Fruit fly (Drosophila melanogaster) whole organism, embryonic: Measurements from ENCODE around the gene CG17264.

Experiments
- ATbp ChIP-seq: fragments of 200-800 bp; sonication (Bioruptor generic); optimal IDR thresholded peaks from 2 replicates; lab custom pipeline; 2017; ENCODE audit warnings: missing biosample characterization, mild to moderate bottlenecking, missing genetic modification characterization, missing genetic modification reagents
- Atf3 ChIP-seq: fragments of 200-800 bp; sonication (Bioruptor generic); optimal IDR thresholded peaks from 3 replicates; lab custom pipeline; 2016; ENCODE audit warnings: missing biosample characterization, missing genetic modification characterization
- CG10267 ChIP-seq: fragments of 200-800 bp; sonication (Bioruptor generic); optimal IDR thresholded peaks from 2 replicates; lab custom pipeline; 2018; ENCODE audit warnings: missing biosample characterization, mild to moderate bottlenecking, missing genetic modification characterization, moderate library complexity
- CG10654 ChIP-seq: fragments of 200-800 bp; sonication (Bioruptor generic); optimal IDR thresholded peaks from 2 replicates; lab custom pipeline; 2016; ENCODE audit warnings: missing biosample characterization, missing genetic modification characterization
- CG11085 ChIP-seq: fragments of 200-800 bp; sonication (Bioruptor generic); IDR thresholded peaks from 2 replicates; pipeline ENCODE4 v1.3.6; 2022; ENCODE audit warnings: missing biosample characterization, missing genetic modification characterization
- CG12104 ChIP-seq: fragments of 200-800 bp; sonication (Bioruptor generic); optimal IDR thresholded peaks from 3 replicates; lab custom pipeline; 2016; ENCODE audit warnings: missing biosample characterization, missing genetic modification characterization
- CG13624 ChIP-seq: fragments of 200-800 bp; sonication (Bioruptor generic); optimal IDR thresholded peaks from 2 replicates; lab custom pipeline; 2016; ENCODE audit warnings: missing biosample characterization, missing genetic modification characterization
- CG15011 ChIP-seq: fragments of 200-800 bp; sonication (Bioruptor generic); optimal IDR thresholded peaks from 3 replicates; lab custom pipeline; 2018; ENCODE audit warnings: missing biosample characterization, mild to moderate bottlenecking, missing genetic modification characterization
- CG17912 ChIP-seq: fragments of 200-800 bp; sonication (Bioruptor generic); optimal IDR thresholded peaks from 2 replicates; lab custom pipeline; 2018; ENCODE audit warnings: missing biosample characterization, mild to moderate bottlenecking, missing genetic modification characterization
- CG1832 ChIP-seq: fragments of 200-800 bp; sonication (Bioruptor generic); optimal IDR thresholded peaks from 2 replicates; lab custom pipeline; 2017; ENCODE audit warnings: missing biosample characterization, mild to moderate bottlenecking, missing genetic modification characterization, inconsistent platforms
- CG2712 ChIP-seq: fragments of 200-800 bp; optimal IDR thresholded peaks from 3 replicates; lab custom pipeline; 2019; ENCODE audit warnings: missing biosample characterization, mild to moderate bottlenecking, missing genetic modification characterization, moderate library complexity
- CG3065 ChIP-seq: fragments of 200-800 bp; sonication (Bioruptor generic); optimal IDR thresholded peaks from 2 replicates; lab custom pipeline; 2016; ENCODE audit warnings: missing biosample characterization, missing genetic modification characterization
- CG31224 ChIP-seq: fragments of 200-800 bp; sonication (Bioruptor generic); IDR thresholded peaks from 2 replicates; pipeline ENCODE4 v1.3.6; 2022; ENCODE audit warnings: missing biosample characterization, missing genetic modification characterization
- CG3726 ChIP-seq: fragments of 200-800 bp; sonication (Bioruptor generic); IDR thresholded peaks from 3 replicates; pipeline ENCODE4, ENCODE4 v1.3.6; 2022; ENCODE audit warnings: missing biosample characterization, missing genetic modification characterization
- CG43689 ChIP-seq: fragments of 200-800 bp; sonication (Bioruptor generic); IDR thresholded peaks from 2 replicates; pipeline ENCODE4 v1.3.6; 2022; ENCODE audit warnings: missing biosample characterization, missing genetic modification characterization
- CG4404 ChIP-seq: fragments of 200-800 bp; sonication (Bioruptor generic); IDR thresholded peaks from 2 replicates; pipeline ENCODE4 v1.3.6; 2022; ENCODE audit warnings: missing biosample characterization, missing genetic modification characterization
- CG4854 ChIP-seq: fragments of 200-800 bp; sonication (Bioruptor generic); optimal IDR thresholded peaks from 2 replicates; lab custom pipeline; 2016; ENCODE audit warnings: missing biosample characterization, missing genetic modification characterization, inconsistent platforms
- CG6175 ChIP-seq: fragments of 200-800 bp; sonication (Bioruptor generic); IDR thresholded peaks from 3 replicates; pipeline ENCODE4 v1.3.6; 2022; ENCODE audit warnings: missing biosample characterization, missing genetic modification characterization
- CG6791 ChIP-seq: fragments of 200-800 bp; sonication (Bioruptor generic); IDR thresholded peaks from 3 replicates; pipeline ENCODE4 v1.3.6; 2022; ENCODE audit warnings: missing biosample characterization, missing genetic modification characterization; ENCODE audit not compliant: partially characterized antibody
- CG6854 ChIP-seq: fragments of 200-800 bp; sonication (Bioruptor generic); optimal IDR thresholded peaks from 3 replicates; lab custom pipeline; 2017; ENCODE audit warnings: missing biosample characterization, mild to moderate bottlenecking, missing genetic modification characterization
- CG8388 ChIP-seq: fragments of 200-800 bp; sonication (Bioruptor generic); optimal IDR thresholded peaks from 2 replicates; lab custom pipeline; 2019; ENCODE audit warnings: missing biosample characterization, mild to moderate bottlenecking, missing genetic modification characterization, moderate library complexity
- Camta ChIP-seq: fragments of 200-800 bp; sonication (Bioruptor generic); optimal IDR thresholded peaks from 2 replicates; lab custom pipeline; 2016; ENCODE audit warnings: missing biosample characterization, missing genetic modification characterization
- Dek ChIP-seq: fragments of 200-800 bp; sonication (Bioruptor generic); optimal IDR thresholded peaks from 3 replicates; lab custom pipeline; 2019; ENCODE audit warnings: missing biosample characterization, mild to moderate bottlenecking, missing genetic modification characterization, moderate library complexity
- Dp ChIP-seq: fragments of 200-800 bp; sonication (Bioruptor generic); optimal IDR thresholded peaks from 2 replicates; lab custom pipeline; 2018; ENCODE audit warnings: missing biosample characterization, mild to moderate bottlenecking, missing genetic modification characterization, moderate library complexity
- Ets65A ChIP-seq: fragments of 200-800 bp; sonication (Bioruptor generic); peaks from one replicate; lab custom pipeline; 2016; ENCODE audit warnings: missing biosample characterization, missing genetic modification characterization
- Fer3 ChIP-seq: fragments of 200-800 bp; sonication (Bioruptor generic); optimal IDR thresholded peaks from 2 replicates; lab custom pipeline; 2018; ENCODE audit warnings: missing biosample characterization, mild to moderate bottlenecking, missing genetic modification characterization, moderate library complexity
- HmgD ChIP-seq: fragments of 200-800 bp; sonication (Bioruptor generic); optimal IDR thresholded peaks from 3 replicates; lab custom pipeline; 2016; ENCODE audit warnings: missing biosample characterization, missing genetic modification characterization
- Meics ChIP-seq: fragments of 200-800 bp; sonication (Bioruptor generic); optimal IDR thresholded peaks from 2 replicates; lab custom pipeline; 2017; ENCODE audit warnings: missing biosample characterization, mild to moderate bottlenecking, missing genetic modification characterization
- NC2β ChIP-seq: fragments of 200-800 bp; sonication (Bioruptor generic); optimal IDR thresholded peaks from 2 replicates; lab custom pipeline; 2016; ENCODE audit warnings: missing biosample characterization, missing genetic modification characterization
- Six4 ChIP-seq: fragments of 200-800 bp; sonication (Bioruptor generic); optimal IDR thresholded peaks from 2 replicates; lab custom pipeline; 2016; ENCODE audit warnings: missing biosample characterization, missing genetic modification characterization
- Sox100B ChIP-seq: fragments of 200-800 bp; sonication (Bioruptor generic); optimal IDR thresholded peaks from 3 replicates; lab custom pipeline; 2018; ENCODE audit warnings: missing biosample characterization, mild to moderate bottlenecking, missing genetic modification characterization
- Vsx1 ChIP-seq: fragments of 200-800 bp; sonication (Bioruptor generic); optimal IDR thresholded peaks from 2 replicates; lab custom pipeline; 2017; ENCODE audit warnings: missing biosample characterization, mild to moderate bottlenecking, missing genetic modification characterization, missing genetic modification reagents
- ac ChIP-seq: fragments of 200-800 bp; sonication (Bioruptor generic); optimal IDR thresholded peaks from 3 replicates; lab custom pipeline; 2017; ENCODE audit warnings: missing biosample characterization, mild to moderate bottlenecking, missing genetic modification characterization
- aop ChIP-seq: fragments of 200-800 bp; sonication (Bioruptor generic); IDR thresholded peaks from 2 replicates; pipeline ENCODE4 v1.3.6; 2022; ENCODE audit warnings: missing biosample characterization, missing genetic modification characterization
- chinmo ChIP-seq: fragments of 200-800 bp; sonication (Bioruptor generic); IDR thresholded peaks from 4 replicates; pipeline ENCODE4 v1.3.6; 2022; ENCODE audit warnings: missing biosample characterization, missing genetic modification characterization; ENCODE audit not compliant: partially characterized antibody
- dpn ChIP-seq, 2 experiments: fragments of 200-800 bp; sonication (Bioruptor generic); optimal IDR thresholded peaks; 3 replicates each; lab custom pipeline; 2016; ENCODE audit warnings: missing biosample characterization in 2 of 2, missing genetic modification characterization in 2 of 2
- en ChIP-seq: fragments of 200-800 bp; sonication (Bioruptor generic); optimal IDR thresholded peaks from 2 replicates; lab custom pipeline; 2016; ENCODE audit warnings: missing biosample characterization, missing genetic modification characterization
- esg ChIP-seq: fragments of 200-800 bp; sonication (Bioruptor generic); conservative IDR thresholded peaks from 2 replicates; pipeline ENCODE4 v1.3.6; 2022; ENCODE audit warnings: missing biosample characterization, missing genetic modification characterization
- gsb ChIP-seq: fragments of 200-800 bp; sonication (Bioruptor generic); IDR thresholded peaks from 2 replicates; pipeline ENCODE4 v1.3.6; 2022; ENCODE audit warnings: missing biosample characterization, missing genetic modification characterization
- jigr1 ChIP-seq: fragments of 200-800 bp; sonication (Bioruptor generic); IDR thresholded peaks from 3 replicates; pipeline ENCODE4 v1.3.6; 2022; ENCODE audit warnings: missing biosample characterization, missing genetic modification characterization
- klu ChIP-seq: fragments of 200-800 bp; sonication (Bioruptor generic); IDR thresholded peaks from 2 replicates; pipeline ENCODE4 v1.3.6; 2022; ENCODE audit warnings: missing biosample characterization, missing genetic modification characterization
- lilli ChIP-seq: fragments of 200-800 bp; sonication (Bioruptor generic); optimal IDR thresholded peaks from 3 replicates; lab custom pipeline; 2016; ENCODE audit warnings: missing biosample characterization, missing genetic modification characterization
- lov ChIP-seq, 2 experiments: fragments of 200-800 bp in 1 of 2; fragments of >200 bp in 1 of 2; sonication (Bioruptor generic) in 1 of 2; IDR thresholded peaks in 1 of 2; optimal IDR thresholded peaks in 1 of 2; 2 replicates in 1 of 2; 3 replicates in 1 of 2; pipeline versions ENCODE4 v1.3.6 to Lab custom; 2017 to 2022; ENCODE audit warnings: missing biosample characterization in 1 of 2, missing genetic modification characterization in 1 of 2
- mirr ChIP-seq: fragments of 200-800 bp; sonication (Bioruptor generic); optimal IDR thresholded peaks from 3 replicates; lab custom pipeline; 2018; ENCODE audit warnings: missing biosample characterization, mild to moderate bottlenecking, missing genetic modification characterization
- org-1 ChIP-seq: fragments of 200-800 bp; sonication (Bioruptor generic); optimal IDR thresholded peaks from 2 replicates; lab custom pipeline; 2017; ENCODE audit warnings: missing biosample characterization, missing genetic modification characterization
- p53 ChIP-seq: fragments of 200-800 bp; sonication (Bioruptor generic); optimal IDR thresholded peaks from 2 replicates; lab custom pipeline; 2016; ENCODE audit warnings: missing biosample characterization, missing genetic modification characterization
- pan ChIP-seq, 4 experiments: fragments of >200 bp in 3 of 4; fragments of 200-800 bp in 1 of 4; sonication (Bioruptor generic) in 1 of 4; optimal IDR thresholded peaks in 3 of 4; IDR thresholded peaks in 1 of 4; 2 replicates each; pipeline versions ENCODE4 v1.3.6 to Lab custom; 2017 to 2022; ENCODE audit warnings: missing biosample characterization in 2 of 4, missing genetic modification characterization in 2 of 4, mixed read lengths in 1 of 4
- seq ChIP-seq: fragments of 200-800 bp; sonication (Bioruptor generic); IDR thresholded peaks from 2 replicates; pipeline ENCODE4 v1.3.6; 2022; ENCODE audit warnings: missing biosample characterization, missing genetic modification characterization
- slp2 ChIP-seq: fragments of 200-800 bp; sonication (Bioruptor generic); optimal IDR thresholded peaks from 2 replicates; lab custom pipeline; 2016; ENCODE audit warnings: missing biosample characterization, missing genetic modification characterization
- zfh1 ChIP-seq: fragments of 200-800 bp; sonication (Bioruptor generic); IDR thresholded peaks from 3 replicates; pipeline ENCODE4 v1.3.6; 2022; ENCODE audit warnings: missing biosample characterization, missing genetic modification characterization

Gene CG17264

DNA sequence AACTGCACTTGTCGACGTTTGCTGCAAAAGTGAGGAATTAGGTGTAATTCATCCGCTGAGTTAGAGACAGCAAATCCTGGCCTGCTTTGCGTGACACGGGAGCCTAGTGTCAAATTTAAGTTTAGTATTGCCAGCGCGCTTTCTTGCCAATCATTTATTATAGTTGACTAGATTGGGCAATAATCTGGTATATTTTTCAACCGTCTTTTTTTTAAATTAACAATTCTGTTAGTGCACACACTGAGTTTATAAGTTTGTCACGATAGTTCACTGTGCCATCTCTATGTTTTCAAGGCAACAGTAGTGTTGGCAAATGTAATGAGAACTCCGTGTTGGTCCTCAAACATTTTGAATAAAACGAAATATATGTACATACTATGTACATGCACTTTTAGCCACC, 41.5 kb upstream of the CG17264 start, which contains the start of the genes CG9641 and CG3165 (continued):
- TF ChIP-seq en (peak; percentile 59), lov (optimal IDR thresholded peaks at IDR 0.05; lab: Kevin White, UChicago) (no peak), lov (GFP tag; IDR thresholded peaks at IDR 0.05; lab: Robert Waterston, UW) (peak; percentile 69; the same call in 2 of the 3 replicates), Vsx1 (GFP tag; lab: Kevin White, UChicago) (no peak), CG4404 (peak; percentile 89), NC2β (GFP tag; lab: Kevin White, UChicago) (peak; percentile 81), CG15011 (no peak), jigr1 (peak; percentile 79; the same call in 2 of the 3 replicates), CG6854 (GFP tag; lab: Kevin White, UChicago) (peak; percentile 21), CG11085 (GFP tag; lab: Robert Waterston, UW) (peak; percentile 51), esg (GFP tag; lab: Robert Waterston, UW) (peak; percentile 69), ATbp (GFP tag; lab: Kevin White, UChicago) (no peak), pan (optimal IDR thresholded peaks at IDR 0.05; lab: Kevin White, UChicago) (no peak), pan (GFP tag; optimal IDR thresholded peaks at IDR 0.05 in 1 of 2, IDR thresholded peaks at IDR 0.05 in 1 of 2) (peak in 1 of 2 experiments; percentile 79), CG43689 (peak; percentile 52), Camta (GFP tag; lab: Kevin White, UChicago) (peak; percentile 86), HmgD (GFP tag; lab: Kevin White, UChicago) (peak; percentile 72), aop (no peak), CG6175 (GFP tag; lab: Robert Waterston, UW) (no peak), slp2 (GFP tag; lab: Kevin White, UChicago) (peak; percentile 82), Sox100B (GFP tag; lab: Kevin White, UChicago) (no peak), Dp (GFP tag; lab: Kevin White, UChicago) (peak; percentile 46), CG12104 (peak; percentile 75), lilli (GFP tag; lab: Kevin White, UChicago) (peak; percentile 93), org-1 (GFP tag; lab: Kevin White, UChicago) (peak; percentile 58), Atf3 (GFP tag; lab: Kevin White, UChicago) (peak; percentile 80), Dek (tag; lab: Kevin White, UChicago) (peak; percentile 64), Meics (peak; percentile 82), Six4 (GFP tag; lab: Kevin White, UChicago) (peak; percentile 81), CG2712 (tag; lab: Kevin White, UChicago) (peak; percentile 89), CG31224 (peak; percentile 49; the same call in 1 of the 2 replicates), gsb (GFP tag; lab: Robert Waterston, UW) (peak; percentile 66; the same call in 1 of the 2 replicates), CG6791 (GFP tag; lab: Robert Waterston, UW) (peak; percentile 92), mirr (GFP tag; lab: Kevin White, UChicago) (no peak), ac (GFP tag; lab: Kevin White, UChicago) (no peak), CG10267 (tag; lab: Kevin White, UChicago) (peak; percentile 99), klu (peak; percentile 76; the same call in 1 of the 2 replicates), CG3065 (GFP tag; lab: Kevin White, UChicago) (peak; percentile 68), CG13624 (GFP tag; lab: Kevin White, UChicago) (peak; percentile 92), Ets65A (GFP tag; lab: Kevin White, UChicago) (peak; percentile 98), zfh1 (GFP tag; lab: Robert Waterston, UW) (peak; percentile 86), CG3726 (GFP tag; lab: Robert Waterston, UW) (no peak; the same call in 2 of the 3 replicates), CG1832 (GFP tag; lab: Kevin White, UChicago) (no peak), Fer3 (peak; percentile 74), CG4854 (GFP tag; lab: Kevin White, UChicago) (peak; percentile 78), p53 (GFP tag; lab: Kevin White, UChicago) (peak; percentile 72), CG8388 (GFP tag; lab: Kevin White, UChicago) (peak; percentile 72), dpn (GFP tag; optimal IDR thresholded peaks at IDR 0.05; lab: Kevin White, UChicago) (peak; percentile 92), CG17912 (no peak), chinmo (GFP tag; lab: Robert Waterston, UW) (peak; percentile 76; the same call in 1 of the 4 replicates), seq (GFP tag; lab: Robert Waterston, UW) (peak; percentile 69), CG10654 (GFP tag; lab: Kevin White, UChicago) (peak; percentile 81)
